Worm (Caenorhabditis elegans): ENCODE measurements around the gene epic-2.

DNA sequence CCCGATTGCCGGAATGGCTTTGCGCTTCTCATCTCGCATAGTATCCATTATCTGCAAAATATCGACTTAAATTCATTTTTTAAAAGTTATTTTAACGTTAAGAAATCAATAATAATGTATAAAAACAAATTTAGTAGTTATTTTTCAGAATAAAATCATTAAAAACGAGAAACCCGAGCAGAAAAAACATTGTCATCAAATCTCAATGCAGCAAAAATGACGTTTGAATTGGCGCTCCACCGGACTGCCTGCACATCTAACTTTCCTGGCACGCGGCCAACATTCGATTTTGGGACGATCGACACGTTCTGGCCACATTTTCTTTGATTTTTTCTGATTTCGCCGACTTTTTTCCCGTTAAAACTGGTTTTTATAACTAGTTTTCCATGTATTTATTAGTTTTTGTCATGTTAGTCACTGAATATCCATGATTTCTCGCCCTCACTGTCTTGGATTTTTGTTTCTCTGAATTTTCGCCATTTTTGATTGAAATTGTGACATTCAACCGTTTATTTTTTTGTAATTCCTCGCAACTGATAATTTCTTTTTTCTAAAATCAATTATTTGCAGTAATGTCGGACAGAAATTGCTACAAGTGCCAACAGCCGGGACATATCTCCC lies 10.8 kb upstream of the epic-2 start, which contains the start of the genes pbs-1 and K08D12.3:
- TF ChIP-seq aly-2 (tag; optimal IDR thresholded peaks at IDR 0.05) (no peak), mdt-29 (GFP tag; IDR thresholded peaks at IDR 0.05) (no peak), fkh-10 (GFP tag; optimal IDR thresholded peaks at IDR 0.05) (no peak)

All from whole organism, L4 larva.